Worm (Caenorhabditis elegans) whole organism, L3 larva: ENCODE data around the gene vps-33.1.

Experiments
- aly-2 ChIP-seq: fragments of 150-350 bp; optimal IDR thresholded peaks from 2 replicates; lab custom pipeline; 2014; ENCODE audit warnings: missing biosample characterization, missing genetic modification characterization
- ama-1 ChIP-seq: fragments of 150-350 bp; optimal IDR thresholded peaks from 2 replicates; lab custom pipeline; 2018
- ceh-16 ChIP-seq: sonication (generic microtip); optimal IDR thresholded peaks from 2 replicates; lab custom pipeline; 2017; ENCODE audit warnings: missing biosample characterization, missing genetic modification characterization
- ceh-28 ChIP-seq: fragments of 150-350 bp; optimal IDR thresholded peaks from 2 replicates; lab custom pipeline; 2014; ENCODE audit warnings: missing biosample characterization, missing genetic modification reagents, missing genetic modification characterization
- ceh-82 ChIP-seq: fragments of 150-350 bp; optimal IDR thresholded peaks from 2 replicates; lab custom pipeline; 2014; ENCODE audit warnings: missing biosample characterization, missing genetic modification characterization
- ceh-9 ChIP-seq: sonication (generic microtip); optimal IDR thresholded peaks from 2 replicates; lab custom pipeline; 2018; ENCODE audit warnings: missing biosample characterization, missing genetic modification characterization
- egl-27 ChIP-seq: sonication (generic microtip); optimal IDR thresholded peaks from 4 replicates; lab custom pipeline; 2017; ENCODE audit warnings: missing biosample characterization, missing genetic modification reagents, missing genetic modification characterization
- egl-5 ChIP-seq: fragments of 150-350 bp; optimal IDR thresholded peaks from 2 replicates; lab custom pipeline; 2017; ENCODE audit warnings: missing biosample characterization, missing genetic modification reagents, missing genetic modification characterization, inconsistent platforms
- elt-1 ChIP-seq: fragments of 150-350 bp; optimal IDR thresholded peaks from 2 replicates; lab custom pipeline; 2014; ENCODE audit warnings: missing biosample characterization, missing genetic modification characterization
- elt-2 ChIP-seq: sonication (generic microtip); optimal IDR thresholded peaks from 2 replicates; lab custom pipeline; 2016; ENCODE audit warnings: missing genetic modification reagents, mild to moderate bottlenecking, missing genetic modification characterization, missing compliant biosample characterization
- eor-1 ChIP-seq, 2 experiments: fragments of 150-350 bp; optimal IDR thresholded peaks; 2 replicates each; lab custom pipeline; 2014 to 2018; ENCODE audit warnings: missing biosample characterization in 2 of 2, missing genetic modification characterization in 2 of 2
- fkh-2 ChIP-seq: fragments of 150-350 bp; optimal IDR thresholded peaks from 2 replicates; lab custom pipeline; 2014; ENCODE audit warnings: missing biosample characterization, missing genetic modification reagents, missing genetic modification characterization
- fos-1 ChIP-seq: fragments of 150-350 bp; optimal IDR thresholded peaks from 2 replicates; lab custom pipeline; 2014; ENCODE audit warnings: missing biosample characterization, missing genetic modification characterization
- hmg-11 ChIP-seq: sonication (generic microtip); optimal IDR thresholded peaks from 2 replicates; lab custom pipeline; 2016; ENCODE audit warnings: missing genetic modification characterization, missing compliant biosample characterization
- lin-15B ChIP-seq: fragments of 150-350 bp; optimal IDR thresholded peaks from 2 replicates; lab custom pipeline; 2014; ENCODE audit warnings: missing biosample characterization, missing genetic modification characterization
- lin-39 ChIP-seq: fragments of 150-350 bp; optimal IDR thresholded peaks from 2 replicates; lab custom pipeline; 2018; ENCODE audit warnings: missing biosample characterization, missing genetic modification reagents, missing genetic modification characterization
- mdl-1 ChIP-seq: fragments of 150-350 bp; optimal IDR thresholded peaks from 2 replicates; lab custom pipeline; 2014; ENCODE audit warnings: missing biosample characterization, missing genetic modification characterization
- nfya-1 ChIP-seq: sonication (generic microtip); optimal IDR thresholded peaks from 2 replicates; lab custom pipeline; 2017; ENCODE audit warnings: missing genetic modification characterization, mild to moderate bottlenecking, missing compliant biosample characterization, antibody characterized with exemption, moderate library complexity; ENCODE audit not compliant: insufficient read depth
- nhr-11 ChIP-seq: fragments of 150-350 bp; optimal IDR thresholded peaks from 2 replicates; lab custom pipeline; 2014; ENCODE audit warnings: missing biosample characterization, missing genetic modification characterization
- nhr-23 ChIP-seq: fragments of 150-350 bp; optimal IDR thresholded peaks from 2 replicates; lab custom pipeline; 2014; ENCODE audit warnings: missing biosample characterization, missing genetic modification reagents, missing genetic modification characterization
- nhr-25 ChIP-seq: sonication (generic microtip); optimal IDR thresholded peaks from 2 replicates; lab custom pipeline; 2017; ENCODE audit warnings: missing biosample characterization, missing genetic modification characterization
- nhr-28 ChIP-seq: fragments of 150-350 bp; optimal IDR thresholded peaks from 2 replicates; lab custom pipeline; 2014; ENCODE audit warnings: missing biosample characterization, missing genetic modification characterization
- nhr-43 ChIP-seq: sonication (generic microtip); optimal IDR thresholded peaks from 2 replicates; lab custom pipeline; 2016; ENCODE audit warnings: mild to moderate bottlenecking, missing genetic modification characterization, missing compliant biosample characterization; ENCODE audit not compliant: poor library complexity, severe bottlenecking
- nhr-67 ChIP-seq: fragments of 150-350 bp; optimal IDR thresholded peaks from 2 replicates; lab custom pipeline; 2014; ENCODE audit warnings: missing biosample characterization, missing genetic modification characterization
- nhr-76 ChIP-seq: fragments of 150-350 bp; sonication (generic microtip); optimal IDR thresholded peaks from 5 replicates; lab custom pipeline; 2014; ENCODE audit warnings: missing biosample characterization, missing genetic modification characterization
- nhr-77 ChIP-seq: fragments of 150-350 bp; optimal IDR thresholded peaks from 2 replicates; lab custom pipeline; 2014; ENCODE audit warnings: missing biosample characterization, missing genetic modification characterization
- pha-4 ChIP-seq: fragments of 150-350 bp; optimal IDR thresholded peaks from 2 replicates; lab custom pipeline; 2014; ENCODE audit warnings: missing biosample characterization, missing genetic modification reagents, missing genetic modification characterization
- pqm-1 ChIP-seq: fragments of 150-350 bp; optimal IDR thresholded peaks from 2 replicates; lab custom pipeline; 2017; ENCODE audit warnings: missing biosample characterization, missing genetic modification characterization, inconsistent platforms
- sea-2 ChIP-seq: fragments of 150-350 bp; sonication (generic microtip); optimal IDR thresholded peaks from 4 replicates; lab custom pipeline; 2014; ENCODE audit warnings: missing biosample characterization, missing genetic modification reagents, missing genetic modification characterization
- skn-1 ChIP-seq: fragments of 150-350 bp; optimal IDR thresholded peaks from 2 replicates; lab custom pipeline; 2014; ENCODE audit warnings: missing biosample characterization, missing genetic modification characterization
- snpc-4 ChIP-seq: fragments of 150-350 bp; optimal IDR thresholded peaks from 2 replicates; lab custom pipeline; 2014; ENCODE audit warnings: missing biosample characterization, missing genetic modification characterization
- unc-39 ChIP-seq: sonication (generic microtip); optimal IDR thresholded peaks from 4 replicates; lab custom pipeline; 2017; ENCODE audit warnings: missing biosample characterization, missing genetic modification characterization
- unc-62 ChIP-seq: fragments of 150-350 bp; sonication (generic microtip); optimal IDR thresholded peaks from 4 replicates; lab custom pipeline; 2014; ENCODE audit warnings: missing biosample characterization, missing genetic modification reagents, missing genetic modification characterization
- zag-1 ChIP-seq: fragments of 150-350 bp; optimal IDR thresholded peaks from 2 replicates; lab custom pipeline; 2014; ENCODE audit warnings: missing biosample characterization, missing genetic modification characterization
- ztf-11 ChIP-seq: fragments of 150-350 bp; optimal IDR thresholded peaks from 2 replicates; lab custom pipeline; 2014; ENCODE audit warnings: missing biosample characterization, missing genetic modification characterization
- ztf-4 ChIP-seq: fragments of 150-350 bp; optimal IDR thresholded peaks from 2 replicates; lab custom pipeline; 2014; ENCODE audit warnings: missing biosample characterization, missing genetic modification characterization

Gene vps-33.1

ce11 chrIII:8688438-8688946, 12.2 kb upstream of the vps-33.1 start, which contains the start of gene hadb-1:
Gene hadb-1 (minus strand): TSS chrIII:8688488.
- peak; percentile 75 for TF ChIP-seq elt-2 (tag; lab: Kevin White, UChicago)
- TF ChIP-seq nhr-25 (tag; lab: Kevin White, UChicago), result peak; percentile 28
- TF ChIP-seq unc-39 (tag; lab: Kevin White, UChicago), result no peak
- peak; percentile 55 for TF ChIP-seq nhr-43 (tag; lab: Kevin White, UChicago)
- TF ChIP-seq eor-1 (tag; optimal IDR thresholded peaks at IDR 0.05; lab: Kevin White, UChicago), result peak in 1 of 2 experiments; percentile 33
- no peak for TF ChIP-seq egl-5 (tag; lab: Kevin White, UChicago)
- peak; percentile 39 for TF ChIP-seq nhr-23 (tag; lab: Kevin White, UChicago)
- no peak for TF ChIP-seq ztf-11 (tag; lab: Kevin White, UChicago)
- peak; percentile 28 for TF ChIP-seq nfya-1
- no peak for TF ChIP-seq pha-4
- peak; percentile 52 for TF ChIP-seq pqm-1
- TF ChIP-seq nhr-77 (tag; lab: Kevin White, UChicago), result no peak

ce11 chrIII:8689143-8689542, 11.6 kb upstream of the vps-33.1 start:
- TF ChIP-seq nhr-11 (tag; lab: Kevin White, UChicago), result no peak
- no peak for TF ChIP-seq elt-1
- TF ChIP-seq ceh-28 (tag; lab: Kevin White, UChicago), result no peak
- no peak for TF ChIP-seq nfya-1
- no peak for TF ChIP-seq nhr-67
- no peak for TF ChIP-seq aly-2
- no peak for TF ChIP-seq eor-1 (tag; optimal IDR thresholded peaks at IDR 0.05; lab: Kevin White, UChicago)
- TF ChIP-seq mdl-1, result no peak
- no peak for TF ChIP-seq ceh-16 (tag; lab: Kevin White, UChicago)
- TF ChIP-seq egl-5 (tag; lab: Kevin White, UChicago), result no peak
- TF ChIP-seq hmg-11 (tag; lab: Kevin White, UChicago), result no peak
- TF ChIP-seq ztf-4 (tag; lab: Kevin White, UChicago), result no peak
- TF ChIP-seq zag-1 (tag; lab: Kevin White, UChicago), result no peak
- TF ChIP-seq unc-39 (tag; lab: Kevin White, UChicago), result no peak
- TF ChIP-seq ztf-11 (tag; lab: Kevin White, UChicago), result no peak
- TF ChIP-seq sea-2 (GFP tag; lab: Kevin White, UChicago), result no peak
- no peak for TF ChIP-seq unc-62
- no peak for TF ChIP-seq lin-39 (tag; lab: Kevin White, UChicago)

ce11 chrIII:8689655-8690054, 11.1 kb upstream of the vps-33.1 start, which contains the start of gene B0303.4:
Gene B0303.4 (plus strand): TSS chrIII:8689850.
- TF ChIP-seq lin-15B (tag; lab: Kevin White, UChicago), result peak; percentile 67
- no peak for TF ChIP-seq ceh-82 (tag; lab: Kevin White, UChicago)
- TF ChIP-seq ztf-11 (tag; lab: Kevin White, UChicago), result no peak
- peak; percentile 77 for TF ChIP-seq nfya-1
- no peak for TF ChIP-seq egl-27 (tag; lab: Kevin White, UChicago)
- no peak for TF ChIP-seq eor-1 (tag; optimal IDR thresholded peaks at IDR 0.05; lab: Kevin White, UChicago)
- no peak for TF ChIP-seq nhr-77 (tag; lab: Kevin White, UChicago)
- peak; percentile 74 for TF ChIP-seq skn-1 (tag; lab: Kevin White, UChicago)
- TF ChIP-seq nhr-25 (tag; lab: Kevin White, UChicago), result peak; percentile 10
- no peak for TF ChIP-seq nhr-76 (tag; lab: Kevin White, UChicago)
- peak; percentile 66 for TF ChIP-seq snpc-4
- TF ChIP-seq pha-4, result peak; percentile 88
- no peak for TF ChIP-seq fkh-2 (tag; lab: Kevin White, UChicago)
- peak; percentile 49 for TF ChIP-seq egl-5 (tag; lab: Kevin White, UChicago)
- peak; percentile 18 for TF ChIP-seq pqm-1
- TF ChIP-seq fos-1, result no peak
- TF ChIP-seq elt-2 (tag; lab: Kevin White, UChicago), result peak; percentile 30
- TF ChIP-seq ceh-9 (tag; lab: Kevin White, UChicago), result no peak
- TF ChIP-seq ceh-28 (tag; lab: Kevin White, UChicago), result peak; percentile 54
- no peak for TF ChIP-seq sea-2 (GFP tag; lab: Kevin White, UChicago)
- peak; percentile 34 for TF ChIP-seq nhr-23 (tag; lab: Kevin White, UChicago)
- TF ChIP-seq lin-39 (tag; lab: Kevin White, UChicago), result peak; percentile 40
- TF ChIP-seq ztf-4 (tag; lab: Kevin White, UChicago), result no peak
- no peak for TF ChIP-seq ama-1 (lab: Kevin White, UChicago)
- TF ChIP-seq hmg-11 (tag; lab: Kevin White, UChicago), result peak; percentile 55
- no peak for TF ChIP-seq nhr-28 (tag; lab: Kevin White, UChicago)
- TF ChIP-seq, all 47 proteins: peak for 13
